Worm (Caenorhabditis elegans) whole organism, L4 larva: Measurements from ENCODE around the gene F18A1.1.

ENCODE experiments used
- F37D6.2 ChIP-seq: sonication (generic microtip); optimal IDR thresholded peaks from 2 replicates; lab custom pipeline; 2016; ENCODE audit warnings: mild to moderate bottlenecking, missing genetic modification characterization, missing compliant biosample characterization
- R02D3.7 ChIP-seq: fragments of 150-350 bp; sonication (generic microtip); optimal IDR thresholded peaks from 3 replicates; lab custom pipeline; 2014; ENCODE audit warnings: missing biosample characterization, missing genetic modification characterization
- Y48G9A.11 ChIP-seq: fragments of 200-800 bp; sonication (Bioruptor generic); IDR thresholded peaks from 2 replicates; pipeline ENCODE4 v1.3.6; 2022; ENCODE audit warnings: missing genetic modification reagents, missing genetic modification characterization, missing compliant biosample characterization
- Y5F2A.4 ChIP-seq: fragments of 200-800 bp; sonication (Bioruptor generic); optimal IDR thresholded peaks from 2 replicates; lab custom pipeline; 2018; ENCODE audit warnings: mild to moderate bottlenecking, missing genetic modification characterization, missing compliant biosample characterization
- Y75B8A.6 ChIP-seq: fragments of 200-800 bp; sonication (Bioruptor generic); IDR thresholded peaks from 2 replicates; pipeline ENCODE4 v1.3.6; 2022; ENCODE audit warnings: missing genetic modification reagents, missing genetic modification characterization, missing compliant biosample characterization
- aha-1 ChIP-seq: fragments of 150-350 bp; peaks from one replicate; lab custom pipeline; 2014; ENCODE audit warnings: missing biosample characterization, missing genetic modification characterization
- ama-1 ChIP-seq: fragments of 150-350 bp; optimal IDR thresholded peaks from 2 replicates; lab custom pipeline; 2014; ENCODE audit warnings: inconsistent platforms, mixed read lengths
- arid-1 ChIP-seq: fragments of 200-800 bp; sonication (Bioruptor generic); conservative IDR thresholded peaks from 2 replicates; pipeline ENCODE4 v1.3.6; 2022; ENCODE audit warnings: missing genetic modification reagents, missing genetic modification characterization, missing compliant biosample characterization
- attf-4 ChIP-seq: sonication (generic microtip); optimal IDR thresholded peaks from 3 replicates; lab custom pipeline; 2017; ENCODE audit warnings: missing biosample characterization, missing genetic modification characterization
- ceh-32 ChIP-seq: sonication (generic microtip); optimal IDR thresholded peaks from 2 replicates; lab custom pipeline; 2016; ENCODE audit warnings: mild to moderate bottlenecking, missing genetic modification characterization, missing compliant biosample characterization; ENCODE audit not compliant: poor library complexity
- ceh-62 ChIP-seq: sonication (generic microtip); optimal IDR thresholded peaks from 2 replicates; lab custom pipeline; 2017; ENCODE audit warnings: missing biosample characterization, missing genetic modification characterization
- ces-1 ChIP-seq: fragments of 150-350 bp; sonication (generic microtip); optimal IDR thresholded peaks from 4 replicates; lab custom pipeline; 2014; ENCODE audit warnings: missing biosample characterization, missing genetic modification reagents, missing genetic modification characterization
- daf-12 ChIP-seq: fragments of 150-350 bp; optimal IDR thresholded peaks from 2 replicates; lab custom pipeline; 2014; ENCODE audit warnings: missing biosample characterization, missing genetic modification reagents, missing genetic modification characterization
- daf-19 ChIP-seq: fragments of 200-800 bp; sonication (Bioruptor generic); conservative IDR thresholded peaks from 2 replicates; pipeline ENCODE4 v1.3.6; 2022; ENCODE audit warnings: missing genetic modification characterization, missing compliant biosample characterization
- daf-8 ChIP-seq: fragments of 200-800 bp; sonication (Bioruptor generic); IDR thresholded peaks from 2 replicates; pipeline ENCODE4 v1.3.6; 2022; ENCODE audit warnings: missing genetic modification characterization, missing compliant biosample characterization
- dmd-6 ChIP-seq: fragments of 200-800 bp; sonication (Bioruptor generic); IDR thresholded peaks from 2 replicates; pipeline ENCODE4 v1.3.6; 2022; ENCODE audit warnings: missing genetic modification reagents, missing genetic modification characterization, missing compliant biosample characterization
- dmd-8 ChIP-seq: fragments of 200-800 bp; sonication (Bioruptor generic); IDR thresholded peaks from 2 replicates; pipeline ENCODE4 v1.3.6; 2022; ENCODE audit warnings: missing genetic modification characterization, missing compliant biosample characterization
- duxl-1 ChIP-seq: sonication (generic microtip); optimal IDR thresholded peaks from 2 replicates; lab custom pipeline; 2016; ENCODE audit warnings: mild to moderate bottlenecking, missing genetic modification characterization, moderate library complexity, missing compliant biosample characterization; ENCODE audit not compliant: poor library complexity
- dve-1 ChIP-seq: sonication (generic microtip); optimal IDR thresholded peaks from 2 replicates; lab custom pipeline; 2017; ENCODE audit warnings: antibody characterized with exemption, mild to moderate bottlenecking, missing genetic modification characterization, missing compliant biosample characterization; ENCODE audit not compliant: insufficient read depth
- fkh-10 ChIP-seq: fragments of 150-350 bp; optimal IDR thresholded peaks from 2 replicates; lab custom pipeline; 2014; ENCODE audit warnings: missing biosample characterization, missing genetic modification reagents, missing genetic modification characterization
- fos-1 ChIP-seq: fragments of 150-350 bp; optimal IDR thresholded peaks from 2 replicates; lab custom pipeline; 2014; ENCODE audit warnings: missing biosample characterization, missing genetic modification characterization
- gei-8 ChIP-seq: fragments of 200-800 bp; sonication (Bioruptor generic); optimal IDR thresholded peaks from 2 replicates; lab custom pipeline; 2018; ENCODE audit warnings: mild to moderate bottlenecking, missing genetic modification characterization, missing compliant biosample characterization
- hif-1 ChIP-seq, 2 experiments: sonication (generic microtip); optimal IDR thresholded peaks; 2 replicates each; lab custom pipeline; 2016 to 2017; ENCODE audit warnings: missing compliant biosample characterization in 2 of 2, missing genetic modification characterization in 2 of 2, missing genetic modification reagents in 2 of 2, missing genotype in 2 of 2, mild to moderate bottlenecking in 1 of 2
- hlh-30 ChIP-seq: sonication (generic microtip); optimal IDR thresholded peaks from 2 replicates; lab custom pipeline; 2017; ENCODE audit warnings: antibody characterized with exemption, mild to moderate bottlenecking, missing genetic modification characterization, missing compliant biosample characterization; ENCODE audit not compliant: insufficient read depth
- jun-1 ChIP-seq: fragments of 150-350 bp; optimal IDR thresholded peaks from 2 replicates; lab custom pipeline; 2014; ENCODE audit warnings: missing biosample characterization, missing genetic modification reagents, missing genetic modification characterization
- lin-1 ChIP-seq: fragments of 200-800 bp; sonication (Bioruptor generic); IDR thresholded peaks from 2 replicates; pipeline ENCODE4 v1.3.6; 2022; ENCODE audit warnings: missing genetic modification reagents, missing genetic modification characterization, missing compliant biosample characterization
- lin-15B ChIP-seq: fragments of 150-350 bp; sonication (generic microtip); optimal IDR thresholded peaks from 3 replicates; lab custom pipeline; 2014; ENCODE audit warnings: missing biosample characterization, missing genetic modification characterization
- lin-29 ChIP-seq: fragments of 200-800 bp; sonication (Bioruptor generic); IDR thresholded peaks from 2 replicates; pipeline ENCODE4 v1.3.6; 2022; ENCODE audit warnings: missing genetic modification reagents, missing genetic modification characterization, missing compliant biosample characterization
- madf-5 ChIP-seq, 2 experiments: fragments of 200-800 bp; sonication (Bioruptor generic); IDR thresholded peaks; 2 replicates each; pipeline ENCODE4 v1.3.6; 2022; ENCODE audit warnings: missing compliant biosample characterization in 2 of 2, missing genetic modification characterization in 2 of 2
- madf-9 ChIP-seq: fragments of 200-800 bp; sonication (Bioruptor generic); conservative IDR thresholded peaks from 2 replicates; pipeline ENCODE4 v1.3.6; 2022; ENCODE audit warnings: missing genetic modification reagents, missing genetic modification characterization, missing compliant biosample characterization
- mdl-1 ChIP-seq, 2 experiments: fragments of 150-350 bp in 1 of 2; sonication (generic microtip) in 1 of 2; optimal IDR thresholded peaks; 2 replicates each; lab custom pipeline; 2014 to 2017; ENCODE audit warnings: missing biosample characterization in 2 of 2, missing genetic modification characterization in 2 of 2
- mep-1 ChIP-seq: fragments of 150-350 bp; sonication (generic microtip); optimal IDR thresholded peaks from 3 replicates; lab custom pipeline; 2014; ENCODE audit warnings: missing biosample characterization, missing genetic modification characterization
- mes-2 ChIP-seq: sonication (generic microtip); optimal IDR thresholded peaks from 2 replicates; lab custom pipeline; 2016; ENCODE audit warnings: missing genotype, mild to moderate bottlenecking, missing genetic modification characterization, missing compliant biosample characterization; ENCODE audit not compliant: poor library complexity, severe bottlenecking
- mxl-2 ChIP-seq: fragments of 200-800 bp; sonication (Bioruptor generic); conservative IDR thresholded peaks from 2 replicates; pipeline ENCODE4 v1.3.6; 2022; ENCODE audit warnings: missing genetic modification reagents, missing genetic modification characterization, missing compliant biosample characterization
- nhr-102 ChIP-seq: sonication (generic microtip); optimal IDR thresholded peaks from 2 replicates; lab custom pipeline; 2016; ENCODE audit warnings: mild to moderate bottlenecking, missing genetic modification characterization, moderate library complexity, missing compliant biosample characterization
- nhr-28 ChIP-seq: fragments of 150-350 bp; optimal IDR thresholded peaks from 2 replicates; lab custom pipeline; 2014; ENCODE audit warnings: missing biosample characterization, missing genetic modification characterization
- nhr-41 ChIP-seq: fragments of 200-800 bp; sonication (Bioruptor generic); IDR thresholded peaks from 2 replicates; pipeline ENCODE4 v1.3.6; 2022; ENCODE audit warnings: missing genetic modification reagents, missing genetic modification characterization, missing compliant biosample characterization
- nhr-48 ChIP-seq: sonication (generic microtip); optimal IDR thresholded peaks from 2 replicates; lab custom pipeline; 2016; ENCODE audit warnings: mild to moderate bottlenecking, missing genetic modification characterization, missing compliant biosample characterization
- nhr-77 ChIP-seq: fragments of 150-350 bp; optimal IDR thresholded peaks from 2 replicates; lab custom pipeline; 2014; ENCODE audit warnings: missing biosample characterization, missing genetic modification characterization
- pha-4 ChIP-seq, 2 experiments: fragments of 150-350 bp in 1 of 2; fragments of 200-800 bp in 1 of 2; sonication (Bioruptor generic) in 1 of 2; IDR thresholded peaks in 1 of 2; optimal IDR thresholded peaks in 1 of 2; 2 replicates each; pipeline versions ENCODE4 v1.3.6 to Lab custom; 2014 to 2022; ENCODE audit warnings: missing genetic modification characterization in 2 of 2, missing genetic modification reagents in 2 of 2, missing biosample characterization in 1 of 2, missing compliant biosample characterization in 1 of 2
- php-3 ChIP-seq: fragments of 200-800 bp; sonication (Bioruptor generic); IDR thresholded peaks from 2 replicates; pipeline ENCODE4 v1.3.6; 2022; ENCODE audit warnings: missing genetic modification reagents, missing genetic modification characterization, missing compliant biosample characterization
- pqm-1 ChIP-seq: sonication (generic microtip); optimal IDR thresholded peaks from 2 replicates; lab custom pipeline; 2017; ENCODE audit warnings: missing biosample characterization, missing genetic modification characterization
- rbr-2 ChIP-seq: sonication (generic microtip); optimal IDR thresholded peaks from 2 replicates; lab custom pipeline; 2016; ENCODE audit warnings: missing genotype, missing genetic modification characterization, missing compliant biosample characterization
- saeg-2 ChIP-seq: fragments of 200-800 bp; sonication (Bioruptor generic); IDR thresholded peaks from 2 replicates; pipeline ENCODE4 v1.3.6; 2022; ENCODE audit warnings: missing genetic modification reagents, missing genetic modification characterization, missing compliant biosample characterization
- spr-1 ChIP-seq: sonication (generic microtip); optimal IDR thresholded peaks from 2 replicates; lab custom pipeline; 2016; ENCODE audit warnings: mild to moderate bottlenecking, missing genetic modification characterization, missing compliant biosample characterization
- unc-62 ChIP-seq, 3 experiments: fragments of 150-350 bp in 1 of 3; sonication (generic microtip); optimal IDR thresholded peaks in 2 of 3; peaks in 1 of 3; 1 replicate in 1 of 3; 2 replicates in 2 of 3; lab custom pipeline; 2014 to 2017; ENCODE audit warnings: missing biosample characterization in 3 of 3, missing genetic modification characterization in 3 of 3, missing genetic modification reagents in 3 of 3, missing genotype in 1 of 3
- vab-7 ChIP-seq: fragments of 200-800 bp; sonication (Bioruptor generic); IDR thresholded peaks from 2 replicates; pipeline ENCODE4 v1.3.6; 2022; ENCODE audit warnings: missing genetic modification reagents, missing genetic modification characterization, missing compliant biosample characterization
- zfp-2 ChIP-seq: sonication (generic microtip); optimal IDR thresholded peaks from 2 replicates; lab custom pipeline; 2016; ENCODE audit warnings: mild to moderate bottlenecking, missing genetic modification characterization, missing compliant biosample characterization
- zfp-3 ChIP-seq: fragments of 200-800 bp; sonication (Bioruptor generic); conservative IDR thresholded peaks from 2 replicates; pipeline ENCODE4 v1.3.6; 2022; ENCODE audit warnings: missing genetic modification reagents, missing genetic modification characterization, missing compliant biosample characterization
- zip-11 ChIP-seq: fragments of 200-800 bp; sonication (Bioruptor generic); IDR thresholded peaks from 2 replicates; pipeline ENCODE4 v1.3.6; 2022; ENCODE audit warnings: missing genetic modification characterization, missing compliant biosample characterization

The F18A1.1 gene

DNA sequence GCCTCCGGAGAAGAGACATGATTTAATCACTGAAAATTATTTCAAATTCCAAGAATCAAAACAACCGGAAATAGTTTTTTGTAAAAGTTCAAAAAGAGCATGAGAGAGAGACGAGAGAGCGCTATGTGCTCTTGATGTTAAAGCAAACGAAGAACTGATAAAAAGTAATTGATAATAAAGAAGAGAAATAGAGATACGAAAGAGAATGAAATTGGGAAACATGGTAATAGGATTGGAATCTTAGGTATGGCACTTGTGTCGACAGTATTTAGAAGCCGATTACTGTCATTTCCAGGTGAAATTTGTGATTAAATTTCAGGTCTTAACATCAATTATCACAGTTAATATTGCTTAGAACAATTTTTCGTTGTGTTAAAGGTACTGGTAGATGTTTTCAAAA lies 9.2 kb downstream of the F18A1.1 start, which contains the start of gene nhx-2 (continued):
- TF ChIP-seq daf-12 (tag; lab: Kevin White, UChicago), result no peak
- TF ChIP-seq daf-19 (GFP tag; lab: Robert Waterston, UW), result no peak
- no peak for TF ChIP-seq saeg-2 (GFP tag; lab: Robert Waterston, UW)
- no peak for TF ChIP-seq mxl-2 (GFP tag; lab: Robert Waterston, UW)
- peak; percentile 57 for TF ChIP-seq nhr-28 (tag; lab: Kevin White, UChicago)
- no peak for TF ChIP-seq zip-11 (GFP tag; lab: Robert Waterston, UW)
- TF ChIP-seq Y75B8A.6, result no peak
- no peak for TF ChIP-seq mdl-1 (tag; optimal IDR thresholded peaks at IDR 0.05; lab: Kevin White, UChicago)
- no peak for TF ChIP-seq F37D6.2 (tag; lab: Kevin White, UChicago)
- TF ChIP-seq R02D3.7, result no peak
- no peak for TF ChIP-seq lin-29 (GFP tag; lab: Robert Waterston, UW)
- no peak for TF ChIP-seq arid-1 (GFP tag; lab: Robert Waterston, UW)
- TF ChIP-seq attf-4 (tag; lab: Kevin White, UChicago), result no peak
- TF ChIP-seq lin-1 (GFP tag; lab: Robert Waterston, UW), result no peak
- TF ChIP-seq nhr-77 (tag; lab: Kevin White, UChicago), result no peak
- TF ChIP-seq spr-1 (tag; lab: Kevin White, UChicago), result no peak
- TF ChIP-seq ama-1, result no peak
- TF ChIP-seq madf-5 (GFP tag; IDR thresholded peaks at IDR 0.05; lab: Robert Waterston, UW), result no peak
- no peak for TF ChIP-seq nhr-102 (tag; lab: Kevin White, UChicago)
- no peak for TF ChIP-seq nhr-48 (tag; lab: Kevin White, UChicago)
- no peak for TF ChIP-seq jun-1 (tag; lab: Kevin White, UChicago)
- no peak for TF ChIP-seq Y48G9A.11
- TF ChIP-seq fos-1 (tag; lab: Kevin White, UChicago), result no peak
- TF ChIP-seq aha-1, result no peak
- peak; percentile 73 for TF ChIP-seq dmd-6 (GFP tag; lab: Robert Waterston, UW)
- no peak for TF ChIP-seq gei-8 (GFP tag; lab: Kevin White, UChicago)
- no peak for TF ChIP-seq madf-9
- TF ChIP-seq lin-15B (tag; lab: Kevin White, UChicago), result no peak
- peak; percentile 50; the same call in 1 of the 2 replicates for TF ChIP-seq php-3 (GFP tag; lab: Robert Waterston, UW)
- TF ChIP-seq ces-1, result no peak
- no peak for TF ChIP-seq vab-7 (GFP tag; lab: Robert Waterston, UW)
- TF ChIP-seq unc-62 (GFP tag; optimal IDR thresholded peaks at IDR 0.05 in 1 of 2; lab: Kevin White, UChicago), result peak in 1 of 2 experiments; percentile 37
- no peak for TF ChIP-seq unc-62 (tag; optimal IDR thresholded peaks at IDR 0.05; lab: Kevin White, UChicago)
- TF ChIP-seq nhr-41, result no peak
- TF ChIP-seq daf-8 (GFP tag; lab: Robert Waterston, UW), result no peak
- TF ChIP-seq dmd-8 (GFP tag; lab: Robert Waterston, UW), result no peak
- no peak for TF ChIP-seq Y5F2A.4 (GFP tag; lab: Kevin White, UChicago)
- TF ChIP-seq rbr-2 (tag; lab: Kevin White, UChicago), result no peak
- TF ChIP-seq ceh-62 (tag; lab: Kevin White, UChicago), result no peak
- peak; percentile 62 for TF ChIP-seq pqm-1
- TF ChIP-seq pha-4 (GFP tag; IDR thresholded peaks at IDR 0.05; lab: Robert Waterston, UW), result no peak
- TF ChIP-seq pha-4 (tag; optimal IDR thresholded peaks at IDR 0.05; lab: Kevin White, UChicago), result no peak
- TF ChIP-seq zfp-3 (GFP tag; lab: Robert Waterston, UW), result no peak
- TF ChIP-seq mep-1 (tag; lab: Kevin White, UChicago), result no peak
- TF ChIP-seq zfp-2 (tag; lab: Kevin White, UChicago), result no peak
- TF ChIP-seq hlh-30 (tag; lab: Kevin White, UChicago), result no peak
- TF ChIP-seq duxl-1 (tag; lab: Kevin White, UChicago), result no peak
- TF ChIP-seq ceh-32, result no peak
- no peak for TF ChIP-seq fkh-10 (GFP tag; lab: Kevin White, UChicago)
- no peak for TF ChIP-seq mes-2 (tag; lab: Kevin White, UChicago)
- no peak for TF ChIP-seq hif-1 (tag; optimal IDR thresholded peaks at IDR 0.05; lab: Kevin White, UChicago)
- TF ChIP-seq dve-1 (tag; lab: Kevin White, UChicago), result peak; percentile 47
